Fruit fly (Drosophila melanogaster) whole organism, embryonic: ENCODE measurements around the gene Sirt6.

Experiments used
- CG12659 ChIP-seq: fragments of 200-800 bp; sonication (Bioruptor generic); optimal IDR thresholded peaks from 3 replicates; lab custom pipeline; 2017; ENCODE audit warnings: mild to moderate bottlenecking, missing biosample characterization, missing genetic modification reagents, missing genetic modification characterization
- CG18599 ChIP-seq: fragments of 200-800 bp; sonication (Bioruptor generic); optimal IDR thresholded peaks from 3 replicates; lab custom pipeline; 2017; ENCODE audit warnings: missing biosample characterization, missing genetic modification characterization, mild to moderate bottlenecking, moderate library complexity, missing genetic modification reagents
- CG18764 ChIP-seq: fragments of 200-800 bp; sonication (Bioruptor generic); optimal IDR thresholded peaks from 3 replicates; lab custom pipeline; 2016; ENCODE audit warnings: missing biosample characterization, missing genetic modification characterization
- CG3163 ChIP-seq: fragments of 200-800 bp; sonication (Bioruptor generic); optimal IDR thresholded peaks from 3 replicates; lab custom pipeline; 2016; ENCODE audit warnings: missing biosample characterization, missing genetic modification characterization
- CG4730 ChIP-seq: fragments of 200-800 bp; sonication (Bioruptor generic); IDR thresholded peaks from 2 replicates; pipeline ENCODE4 v1.3.6; 2022; ENCODE audit warnings: missing biosample characterization, missing genetic modification characterization
- CG6854 ChIP-seq: fragments of 200-800 bp; sonication (Bioruptor generic); optimal IDR thresholded peaks from 3 replicates; lab custom pipeline; 2017; ENCODE audit warnings: missing biosample characterization, mild to moderate bottlenecking, missing genetic modification characterization
- CG7786 ChIP-seq: fragments of 200-800 bp; sonication (Bioruptor generic); optimal IDR thresholded peaks from 2 replicates; lab custom pipeline; 2016; ENCODE audit warnings: missing biosample characterization, missing genetic modification characterization
- CG7839 ChIP-seq: fragments of 200-800 bp; sonication (Bioruptor generic); optimal IDR thresholded peaks from 3 replicates; lab custom pipeline; 2018; ENCODE audit warnings: missing biosample characterization, mild to moderate bottlenecking, missing genetic modification characterization, moderate library complexity
- CG9932 ChIP-seq: fragments of 200-800 bp; sonication (Bioruptor generic); IDR thresholded peaks from 2 replicates; pipeline ENCODE4 v1.3.6; 2022; ENCODE audit warnings: missing biosample characterization, missing genetic modification characterization
- Ets65A ChIP-seq: fragments of 200-800 bp; sonication (Bioruptor generic); peaks from one replicate; lab custom pipeline; 2016; ENCODE audit warnings: missing biosample characterization, missing genetic modification characterization
- ab ChIP-seq: fragments of 200-800 bp; sonication (Bioruptor generic); optimal IDR thresholded peaks from 2 replicates; lab custom pipeline; 2016; ENCODE audit warnings: missing biosample characterization, missing genetic modification characterization

- TF ChIP-seq CG18599 (GFP tag; lab: Kevin White, UChicago) (no peak), CG6854 (GFP tag; lab: Kevin White, UChicago) (no peak), CG18764 (GFP tag; lab: Kevin White, UChicago) (no peak), CG7839 (peak; percentile 8), CG4730 (GFP tag; lab: Robert Waterston, UW) (no peak), CG7786 (GFP tag; lab: Kevin White, UChicago) (no peak), Ets65A (peak; percentile 62), CG9932 (no peak), CG3163 (GFP tag; lab: Kevin White, UChicago) (no peak), ab (GFP tag; lab: Kevin White, UChicago) (no peak), CG12659 (GFP tag; lab: Kevin White, UChicago) (no peak)
Measured at dm6 chr3R:10227990-10228389, 33.7 kb downstream of the Sirt6 start.
